Worm (Caenorhabditis elegans): ENCODE measurements around the gene Y7A5A.7.
A peak's percentile ranks its signal among the peaks of the same experiment; 100 is the strongest.

Y7A5A.7 gene

DNA sequence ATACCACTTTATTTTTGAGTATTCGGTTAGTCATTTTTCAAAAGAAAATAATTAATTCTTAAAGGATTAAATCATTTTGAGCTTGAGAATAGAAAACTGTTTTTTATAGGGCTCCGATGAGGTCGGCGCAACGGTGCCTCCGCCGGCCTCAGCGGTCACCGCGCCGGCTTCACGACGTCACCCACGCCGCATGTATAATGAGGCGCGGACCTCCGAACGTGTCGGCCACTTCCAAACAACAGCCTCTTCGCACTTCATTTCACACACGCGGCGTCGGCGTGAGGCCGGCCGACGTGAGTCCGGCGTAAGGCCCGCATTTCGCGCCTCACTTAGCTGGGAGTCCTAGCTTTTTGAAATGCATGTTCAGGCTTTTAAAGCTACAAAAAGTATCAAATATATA is 37.1 kb downstream of the Y7A5A.7 start:
- TF ChIP-seq ceh-8 (GFP tag; optimal IDR thresholded peaks at IDR 0.05): no peak
- TF ChIP-seq ces-1 (GFP tag; optimal IDR thresholded peaks at IDR 0.05): no peak
- TF ChIP-seq unc-98 (GFP tag; IDR thresholded peaks at IDR 0.05): no peak
- TF ChIP-seq blmp-1 (tag; optimal IDR thresholded peaks at IDR 0.05): no peak
- no peak for TF ChIP-seq rnt-1 (tag; optimal IDR thresholded peaks at IDR 0.05)
- TF ChIP-seq snpc-4 (tag; optimal IDR thresholded peaks at IDR 0.05): peak; percentile 36
- TF ChIP-seq isw-1 (GFP tag; IDR thresholded peaks at IDR 0.05): no peak

DNA sequence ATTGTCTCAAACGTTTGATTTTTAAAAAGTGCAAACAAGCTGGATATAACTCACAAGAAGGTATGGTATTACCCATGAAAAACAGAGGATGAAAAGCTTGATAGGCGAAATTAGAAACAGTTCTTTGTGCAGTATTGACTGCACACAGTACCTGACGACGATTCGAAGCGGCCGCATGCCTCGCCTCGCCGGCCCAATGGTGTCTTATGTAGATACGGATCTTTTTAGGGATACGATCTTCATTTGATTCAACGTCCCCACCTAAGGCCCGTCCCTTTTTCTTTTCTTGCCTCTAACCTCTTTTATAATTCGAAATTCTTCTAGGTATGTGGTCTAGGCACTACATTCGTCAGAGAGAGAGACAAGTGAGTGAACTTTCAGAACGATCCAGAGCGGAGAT is 37.8 kb downstream of the Y7A5A.7 start, which contains the start of gene bus-17:
bus-17 (minus strand) TSS at position 208 of the 400 bp plus-strand sequence.
- TF ChIP-seq sox-4 (tag; optimal IDR thresholded peaks at IDR 0.05) (no peak), aly-2 (tag; optimal IDR thresholded peaks at IDR 0.05) (no peak), efl-3 (GFP tag; optimal IDR thresholded peaks at IDR 0.05) (no peak), blmp-1 (tag; optimal IDR thresholded peaks at IDR 0.05) (no peak), tlp-1 (tag; optimal IDR thresholded peaks at IDR 0.05) (no peak), sup-37 (GFP tag; optimal IDR thresholded peaks at IDR 0.05) (no peak), ztf-4 (tag; optimal IDR thresholded peaks at IDR 0.05) (no peak), efl-1 (optimal IDR thresholded peaks at IDR 0.05) (no peak), efl-1 (GFP tag; optimal IDR thresholded peaks at IDR 0.05 in 1 of 2) (peak in 1 of 2 experiments; percentile 4), hpl-2 (GFP tag; optimal IDR thresholded peaks at IDR 0.05) (no peak), lin-15B (tag; optimal IDR thresholded peaks at IDR 0.05) (no peak), nhr-85 (tag) (peak; percentile 56), egl-27 (tag; optimal IDR thresholded peaks at IDR 0.05) (no peak), ceh-88 (GFP tag; IDR thresholded peaks at IDR 0.05) (no peak)

DNA sequence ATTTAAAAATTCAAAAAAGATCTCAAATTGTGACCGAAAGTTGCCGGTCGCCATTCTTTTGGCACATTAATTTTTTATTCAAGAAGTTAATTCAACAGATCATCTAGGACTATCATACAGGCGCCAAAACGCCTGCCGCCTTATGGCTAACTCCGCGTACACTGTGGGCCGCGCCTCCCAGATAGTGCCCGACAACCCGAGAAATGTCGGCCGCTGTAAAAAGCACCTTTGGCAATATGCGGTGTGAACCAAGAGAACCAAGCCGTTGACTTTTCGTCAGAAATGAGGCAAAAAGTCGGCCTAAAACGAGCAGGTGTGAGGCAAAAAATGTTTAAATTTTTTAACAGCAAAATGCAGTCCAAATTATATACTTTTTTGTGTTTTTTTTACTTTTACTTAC is 44.8 kb downstream of the Y7A5A.7 start:
- peak; percentile 25 for TF ChIP-seq snpc-4 (tag; optimal IDR thresholded peaks at IDR 0.05)
- no peak for TF ChIP-seq fkh-8 (tag; optimal IDR thresholded peaks at IDR 0.05)

DNA sequence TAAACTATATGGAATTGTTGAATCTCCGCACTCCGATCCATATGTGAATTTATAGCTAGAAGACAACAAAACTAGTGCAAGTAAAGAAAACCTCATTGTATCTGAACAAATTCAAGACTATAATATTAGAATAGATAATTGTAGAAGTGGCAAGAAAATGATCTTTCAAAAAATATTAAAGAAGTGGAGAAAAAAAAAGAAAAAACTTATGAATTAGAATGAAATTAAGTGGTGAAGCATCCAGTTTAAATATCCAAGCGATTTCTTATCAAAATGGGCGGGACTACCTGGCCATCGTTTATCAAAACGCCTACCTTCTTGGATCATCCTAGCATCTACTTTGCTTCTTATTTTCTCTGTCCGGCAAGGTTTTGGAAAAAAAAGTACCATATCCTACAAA is 46.8 kb downstream of the Y7A5A.7 start, which contains the start of gene wrt-4:
wrt-4 (minus strand) TSS at position 101 of the 400 bp plus-strand sequence.
- TF ChIP-seq aly-2 (tag; optimal IDR thresholded peaks at IDR 0.05): no peak
- no peak for TF ChIP-seq pax-3 (tag; optimal IDR thresholded peaks at IDR 0.05)
- TF ChIP-seq lir-3 (tag; optimal IDR thresholded peaks at IDR 0.05; ENCODE audit: poor library complexity): no peak
- TF ChIP-seq nhr-47 (tag; optimal IDR thresholded peaks at IDR 0.05): no peak
- TF ChIP-seq fos-1 (tag; optimal IDR thresholded peaks at IDR 0.05): no peak
- no peak for TF ChIP-seq ama-1 (optimal IDR thresholded peaks at IDR 0.05)
